Fruit fly (Drosophila melanogaster): ENCODE results near the gene CG14989.

dm6 chr3L:4121589-4121988 lies 34.2 kb downstream of the CG14989 start:
- no peak for TF ChIP-seq Myc (optimal IDR thresholded peaks at IDR 0.05)
- TF ChIP-seq h (optimal IDR thresholded peaks at IDR 0.05), result no peak
